Worm (Caenorhabditis elegans) whole organism, midembryonic: ENCODE measurements around the gene rps-13.

ENCODE experiments used
- T22C8.4 ChIP-seq: fragments of 200-800 bp; sonication (Bioruptor generic); IDR thresholded peaks from 2 replicates; pipeline ENCODE4 v1.3.6; 2022; ENCODE audit warnings: missing genetic modification characterization, missing compliant biosample characterization
- cog-1 ChIP-seq: sonication (generic microtip); optimal IDR thresholded peaks from 2 replicates; lab custom pipeline; 2016; ENCODE audit warnings: missing genetic modification characterization, missing compliant biosample characterization
- flt-1 ChIP-seq: fragments of 200-800 bp; sonication (Bioruptor generic); IDR thresholded peaks from 2 replicates; pipeline ENCODE4 v1.3.6; 2022; ENCODE audit warnings: missing genetic modification characterization, missing compliant biosample characterization
- klf-2 ChIP-seq: fragments of 200-800 bp; sonication (Bioruptor generic); conservative IDR thresholded peaks from 2 replicates; pipeline ENCODE4 v1.3.6; 2022; ENCODE audit warnings: missing genetic modification reagents, missing genetic modification characterization, missing compliant biosample characterization
- med-1 ChIP-seq: sonication (generic microtip); optimal IDR thresholded peaks from 2 replicates; lab custom pipeline; 2017; ENCODE audit warnings: missing genetic modification characterization, mild to moderate bottlenecking, missing compliant biosample characterization, antibody characterized with exemption, missing genetic modification reagents; ENCODE audit not compliant: insufficient read depth
- ref-1 ChIP-seq: fragments of 200-800 bp; sonication (Bioruptor generic); conservative IDR thresholded peaks from 2 replicates; pipeline ENCODE4 v1.3.6; 2022; ENCODE audit warnings: missing genetic modification reagents, missing genetic modification characterization, missing compliant biosample characterization
- tab-1 ChIP-seq: fragments of 200-800 bp; sonication (Bioruptor generic); IDR thresholded peaks from 2 replicates; pipeline ENCODE4 v1.3.6; 2022; ENCODE audit warnings: missing genetic modification characterization, missing compliant biosample characterization
- ztf-23 ChIP-seq: fragments of 200-800 bp; sonication (Bioruptor generic); IDR thresholded peaks from 2 replicates; pipeline ENCODE4 v1.3.6; 2022; ENCODE audit warnings: missing genetic modification reagents, missing genetic modification characterization, missing compliant biosample characterization
- ztf-29 ChIP-seq: fragments of 200-800 bp; sonication (Bioruptor generic); IDR thresholded peaks from 2 replicates; pipeline ENCODE4 v1.3.6; 2022; ENCODE audit warnings: missing genetic modification reagents, missing genetic modification characterization, missing compliant biosample characterization

The rps-13 gene

ce11 chrIII:6411914-6412313, 37.1 kb upstream of the rps-13 start, which contains the start of gene C05D11.5:
C05D11.5 (minus strand) TSS chrIII:6412014.
- TF ChIP-seq tab-1 (GFP tag; lab: Robert Waterston, UW) (no peak), flt-1 (GFP tag; lab: Robert Waterston, UW) (no peak), med-1 (GFP tag; lab: Kevin White, UChicago) (no peak), klf-2 (no peak), T22C8.4 (no peak), cog-1 (tag; lab: Kevin White, UChicago) (no peak), ztf-29 (GFP tag; lab: Robert Waterston, UW) (no peak), ref-1 (GFP tag; lab: Robert Waterston, UW) (no peak), ztf-23 (no peak)

ce11 chrIII:6411430-6411829, 36.6 kb upstream of the rps-13 start:
- no peak for TF ChIP-seq tab-1 (GFP tag; lab: Robert Waterston, UW)
- TF ChIP-seq cog-1 (tag; lab: Kevin White, UChicago), result no peak
- no peak for TF ChIP-seq flt-1 (GFP tag; lab: Robert Waterston, UW)
- TF ChIP-seq T22C8.4, result no peak
- no peak for TF ChIP-seq klf-2
- no peak for TF ChIP-seq ztf-23
- no peak for TF ChIP-seq med-1 (GFP tag; lab: Kevin White, UChicago)
- TF ChIP-seq ztf-29 (GFP tag; lab: Robert Waterston, UW), result no peak
- TF ChIP-seq ref-1 (GFP tag; lab: Robert Waterston, UW), result no peak

ce11 chrIII:6406829-6407228, 32.0 kb upstream of the rps-13 start, which contains the start of gene let-756:
let-756 (plus strand) TSS chrIII:6407129.
- TF ChIP-seq med-1 (GFP tag; lab: Kevin White, UChicago), result no peak
- no peak for TF ChIP-seq ztf-29 (GFP tag; lab: Robert Waterston, UW)
- TF ChIP-seq tab-1 (GFP tag; lab: Robert Waterston, UW), result no peak
- no peak for TF ChIP-seq cog-1 (tag; lab: Kevin White, UChicago)
- no peak for TF ChIP-seq klf-2
- no peak for TF ChIP-seq T22C8.4
- TF ChIP-seq ref-1 (GFP tag; lab: Robert Waterston, UW), result no peak
- TF ChIP-seq ztf-23, result no peak
- no peak for TF ChIP-seq flt-1 (GFP tag; lab: Robert Waterston, UW)

- TF ChIP-seq med-1 (GFP tag; lab: Kevin White, UChicago) (no peak), T22C8.4 (no peak), cog-1 (tag; lab: Kevin White, UChicago) (no peak), ref-1 (GFP tag; lab: Robert Waterston, UW) (no peak), ztf-29 (GFP tag; lab: Robert Waterston, UW) (no peak), flt-1 (GFP tag; lab: Robert Waterston, UW) (no peak), tab-1 (GFP tag; lab: Robert Waterston, UW) (no peak), klf-2 (no peak), ztf-23 (no peak)
These were observed 30.3 kb upstream of the rps-13 start for ce11 chrIII:6405121-6405520.

- TF ChIP-seq T22C8.4 (no peak), tab-1 (GFP tag; lab: Robert Waterston, UW) (no peak), med-1 (GFP tag; lab: Kevin White, UChicago) (no peak), ztf-29 (GFP tag; lab: Robert Waterston, UW) (no peak), klf-2 (no peak), cog-1 (tag; lab: Kevin White, UChicago) (no peak), ztf-23 (no peak), ref-1 (GFP tag; lab: Robert Waterston, UW) (no peak), flt-1 (GFP tag; lab: Robert Waterston, UW) (no peak)
These were observed 28.0 kb upstream of the rps-13 start for ce11 chrIII:6402810-6403209.

ce11 chrIII:6402346-6402745, 27.5 kb upstream of the rps-13 start:
- no peak for TF ChIP-seq ztf-23
- TF ChIP-seq cog-1 (tag; lab: Kevin White, UChicago), result no peak

ce11 chrIII:6399424-6399823, 24.6 kb upstream of the rps-13 start:
- TF ChIP-seq ztf-29 (GFP tag; lab: Robert Waterston, UW) (no peak), klf-2 (no peak), ref-1 (GFP tag; lab: Robert Waterston, UW) (no peak), med-1 (GFP tag; lab: Kevin White, UChicago) (no peak), ztf-23 (no peak), tab-1 (GFP tag; lab: Robert Waterston, UW) (no peak), T22C8.4 (no peak), cog-1 (tag; lab: Kevin White, UChicago) (no peak), flt-1 (GFP tag; lab: Robert Waterston, UW) (no peak)

- no peak for TF ChIP-seq tab-1 (GFP tag; lab: Robert Waterston, UW)
- TF ChIP-seq ztf-29 (GFP tag; lab: Robert Waterston, UW), result no peak
- TF ChIP-seq flt-1 (GFP tag; lab: Robert Waterston, UW), result no peak
- TF ChIP-seq ref-1 (GFP tag; lab: Robert Waterston, UW), result no peak
- no peak for TF ChIP-seq T22C8.4
- TF ChIP-seq klf-2, result no peak
- TF ChIP-seq med-1 (GFP tag; lab: Kevin White, UChicago), result no peak
- no peak for TF ChIP-seq ztf-23
- TF ChIP-seq cog-1 (tag; lab: Kevin White, UChicago), result no peak
These were observed 23.3 kb upstream of the rps-13 start for ce11 chrIII:6398124-6398523.

- no peak for TF ChIP-seq ref-1 (GFP tag; lab: Robert Waterston, UW)
- TF ChIP-seq med-1 (GFP tag; lab: Kevin White, UChicago), result no peak
- no peak for TF ChIP-seq ztf-29 (GFP tag; lab: Robert Waterston, UW)
- TF ChIP-seq T22C8.4, result no peak
- TF ChIP-seq tab-1 (GFP tag; lab: Robert Waterston, UW), result no peak
- TF ChIP-seq klf-2, result no peak
- no peak for TF ChIP-seq flt-1 (GFP tag; lab: Robert Waterston, UW)
- no peak for TF ChIP-seq cog-1 (tag; lab: Kevin White, UChicago)
- no peak for TF ChIP-seq ztf-23
These were observed 21.6 kb upstream of the rps-13 start for ce11 chrIII:6396381-6396780.

ce11 chrIII:6395706-6396232, 21.0 kb upstream of the rps-13 start, which contains the start of gene oatr-1:
oatr-1 (minus strand) TSS chrIII:6396182.
- TF ChIP-seq ref-1 (GFP tag; lab: Robert Waterston, UW), result no peak
- TF ChIP-seq tab-1 (GFP tag; lab: Robert Waterston, UW), result no peak
- no peak for TF ChIP-seq ztf-23
- no peak for TF ChIP-seq cog-1 (tag; lab: Kevin White, UChicago)
- TF ChIP-seq flt-1 (GFP tag; lab: Robert Waterston, UW), result no peak
